Fruit fly (Drosophila melanogaster) whole organism, wandering third instar larva: ENCODE data around the gene Acf.

Experiments used
- Abd-B ChIP-seq: fragments of >200 bp; optimal IDR thresholded peaks from 2 replicates; lab custom pipeline; 2017; ENCODE audit warnings: missing biosample characterization, missing genetic modification characterization
- CG32264 ChIP-seq: fragments of 200-800 bp; sonication (Bioruptor generic); optimal IDR thresholded peaks from 2 replicates; lab custom pipeline; 2016; ENCODE audit warnings: missing biosample characterization, missing genetic modification characterization
- CG9705 ChIP-seq: fragments of 200-800 bp; sonication (Bioruptor generic); optimal IDR thresholded peaks from 2 replicates; lab custom pipeline; 2018; ENCODE audit warnings: missing biosample characterization, mild to moderate bottlenecking, missing genetic modification characterization
- Dfd ChIP-seq: fragments of >200 bp; optimal IDR thresholded peaks from 2 replicates; lab custom pipeline; 2017; ENCODE audit warnings: missing biosample characterization, missing genetic modification characterization
- Dif ChIP-seq: fragments of 200-275, 200-300 bp; sonication (Bioruptor generic); optimal IDR thresholded peaks from 2 replicates; lab custom pipeline; 2018; ENCODE audit warnings: missing biosample characterization, missing genetic modification characterization; ENCODE audit not compliant: partially characterized antibody
- GATAd ChIP-seq: sonication (Bioruptor generic); optimal IDR thresholded peaks from 2 replicates; lab custom pipeline; 2016; ENCODE audit warnings: missing biosample characterization, missing genetic modification characterization
- HLH106 ChIP-seq: fragments of 200-800 bp; optimal IDR thresholded peaks from 3 replicates; lab custom pipeline; 2019; ENCODE audit warnings: missing biosample characterization, mild to moderate bottlenecking, missing genetic modification characterization, moderate library complexity
- Hnf4 ChIP-seq: fragments of 200-800 bp; sonication (Bioruptor generic); optimal IDR thresholded peaks from 2 replicates; lab custom pipeline; 2016; ENCODE audit warnings: missing biosample characterization, mild to moderate bottlenecking, missing genetic modification characterization
- Hr78 ChIP-seq: fragments of >200 bp; optimal IDR thresholded peaks from 2 replicates; lab custom pipeline; 2017; ENCODE audit warnings: missing biosample characterization, missing genetic modification characterization
- Hr83 ChIP-seq: fragments of 200-300 bp; sonication (Bioruptor generic); optimal IDR thresholded peaks from 2 replicates; lab custom pipeline; 2016; ENCODE audit warnings: missing biosample characterization, mild to moderate bottlenecking, missing genetic modification characterization, moderate library complexity; ENCODE audit not compliant: poor library complexity, severe bottlenecking
- Jra ChIP-seq: sonication (Bioruptor generic); optimal IDR thresholded peaks from 2 replicates; lab custom pipeline; 2016; ENCODE audit warnings: missing biosample characterization, missing genetic modification characterization
- Mio ChIP-seq: sonication (Bioruptor generic); optimal IDR thresholded peaks from 2 replicates; lab custom pipeline; 2016; ENCODE audit warnings: missing biosample characterization, missing genetic modification characterization
- N ChIP-seq: fragments of >200 bp; optimal IDR thresholded peaks from 2 replicates; lab custom pipeline; 2018; ENCODE audit warnings: missing biosample characterization, missing external identifiers, missing genetic modification characterization
- OdsH ChIP-seq: fragments of 200-800 bp; sonication (Bioruptor generic); optimal IDR thresholded peaks from 2 replicates; lab custom pipeline; 2016; ENCODE audit warnings: missing biosample characterization, mild to moderate bottlenecking, missing genetic modification characterization
- Rel ChIP-seq, 2 experiments: fragments of 200-800 bp; sonication (Bioruptor generic) in 1 of 2; optimal IDR thresholded peaks; 2 replicates in 1 of 2; 3 replicates in 1 of 2; lab custom pipeline; 2016 to 2019; ENCODE audit warnings: mild to moderate bottlenecking in 2 of 2, missing biosample characterization in 2 of 2, missing genetic modification characterization in 2 of 2, moderate library complexity in 1 of 2
- Sp1 ChIP-seq: fragments of 200-800 bp; sonication (Bioruptor generic); optimal IDR thresholded peaks from 3 replicates; lab custom pipeline; 2019; ENCODE audit warnings: missing biosample characterization, mild to moderate bottlenecking, missing genetic modification characterization, moderate library complexity
- Vsx2 ChIP-seq: fragments of 200-300, 225-300 bp; sonication (Bioruptor generic); optimal IDR thresholded peaks from 2 replicates; lab custom pipeline; 2018; ENCODE audit warnings: missing biosample characterization, missing genetic modification characterization; ENCODE audit not compliant: partially characterized antibody
- br ChIP-seq: fragments of 200-800 bp; sonication (Bioruptor generic); optimal IDR thresholded peaks from 2 replicates; lab custom pipeline; 2016; ENCODE audit warnings: missing biosample characterization, missing genetic modification characterization
- dl ChIP-seq, 2 experiments: fragments of 175-275, 200-275 bp in 1 of 2; fragments of 200-275 bp in 1 of 2; sonication (Bioruptor generic); optimal IDR thresholded peaks; lab custom pipeline; 2018; ENCODE audit warnings: mild to moderate bottlenecking in 2 of 2, missing biosample characterization in 2 of 2, missing genetic modification characterization in 2 of 2, moderate library complexity in 2 of 2; ENCODE audit not compliant: partially characterized antibody in 2 of 2, insufficient read depth in 1 of 2
- dmrt93B ChIP-seq: fragments of 200-800 bp; sonication (Bioruptor generic); optimal IDR thresholded peaks from 2 replicates; lab custom pipeline; 2018; ENCODE audit warnings: missing biosample characterization, mild to moderate bottlenecking, missing genetic modification characterization
- dsf ChIP-seq: sonication (Bioruptor generic); optimal IDR thresholded peaks from 2 replicates; lab custom pipeline; 2016; ENCODE audit warnings: missing biosample characterization, missing genetic modification characterization, borderline replicate concordance
- ey ChIP-seq: fragments of 200-800 bp; sonication (Bioruptor generic); optimal IDR thresholded peaks from 2 replicates; lab custom pipeline; 2016; ENCODE audit warnings: missing biosample characterization, missing genetic modification characterization
- foxo ChIP-seq, 2 experiments: fragments of 200-800 bp; sonication (Bioruptor generic); optimal IDR thresholded peaks; 2 replicates in 1 of 2; 3 replicates in 1 of 2; lab custom pipeline; 2016 to 2017; ENCODE audit warnings: missing biosample characterization in 2 of 2, missing genetic modification characterization in 2 of 2
- h ChIP-seq: fragments of 200-800 bp; sonication (Bioruptor generic); optimal IDR thresholded peaks from 3 replicates; lab custom pipeline; 2016; ENCODE audit warnings: missing biosample characterization, mild to moderate bottlenecking, missing genetic modification characterization
- jim ChIP-seq: fragments of 175-275, 200-325 bp; sonication (Bioruptor generic); optimal IDR thresholded peaks from 2 replicates; lab custom pipeline; 2016; ENCODE audit warnings: missing biosample characterization, mild to moderate bottlenecking, missing genetic modification characterization
- lola ChIP-seq: fragments of >200 bp; optimal IDR thresholded peaks from 2 replicates; lab custom pipeline; 2017; ENCODE audit warnings: missing biosample characterization, missing genetic modification characterization
- pan ChIP-seq: fragments of >200 bp; optimal IDR thresholded peaks from 2 replicates; lab custom pipeline; 2017
- psq ChIP-seq: fragments of 200-800 bp; sonication (Bioruptor generic); optimal IDR thresholded peaks from 3 replicates; lab custom pipeline; 2017; ENCODE audit warnings: missing biosample characterization, mild to moderate bottlenecking, missing genetic modification characterization, moderate library complexity
- rgr ChIP-seq: fragments of 200-800 bp; sonication (Bioruptor generic); optimal IDR thresholded peaks from 3 replicates; lab custom pipeline; 2016; ENCODE audit warnings: missing biosample characterization, mild to moderate bottlenecking, missing genetic modification characterization
- sage ChIP-seq: fragments of 200-800 bp; sonication (Bioruptor generic); optimal IDR thresholded peaks from 2 replicates; lab custom pipeline; 2016; ENCODE audit warnings: missing biosample characterization, mild to moderate bottlenecking, missing genetic modification characterization
- sv ChIP-seq: fragments of 200-800 bp; sonication (Bioruptor generic); optimal IDR thresholded peaks from 3 replicates; lab custom pipeline; 2016; ENCODE audit warnings: missing biosample characterization, missing genetic modification characterization
- tai ChIP-seq: sonication (Bioruptor generic); optimal IDR thresholded peaks from 2 replicates; lab custom pipeline; 2016; ENCODE audit warnings: missing biosample characterization, missing genetic modification characterization
- usp ChIP-seq: fragments of >200 bp; optimal IDR thresholded peaks from 2 replicates; lab custom pipeline; 2017; ENCODE audit warnings: missing biosample characterization, missing genetic modification characterization
- woc ChIP-seq: sonication (Bioruptor generic); optimal IDR thresholded peaks from 2 replicates; lab custom pipeline; 2016; ENCODE audit warnings: missing biosample characterization, mild to moderate bottlenecking, missing genetic modification characterization

The Acf gene

DNA sequence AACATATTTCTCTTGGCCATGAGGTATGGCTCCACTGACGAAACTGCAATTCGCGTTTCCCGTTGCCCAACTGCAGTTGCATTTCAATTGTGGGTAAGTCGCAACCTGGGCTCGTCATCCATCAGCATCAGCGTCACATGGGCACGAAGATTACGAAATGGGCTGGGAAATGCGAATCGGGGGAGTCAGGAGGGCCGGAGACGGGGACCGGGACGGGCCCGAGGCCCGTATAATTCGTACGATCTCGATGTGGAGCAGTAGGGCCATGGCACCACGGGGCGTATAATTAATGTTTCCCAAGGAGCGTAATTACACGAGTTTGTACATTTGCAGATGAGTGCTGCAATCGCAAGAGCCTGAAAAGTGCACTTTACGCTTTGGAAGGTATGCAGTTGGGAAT, 28.6 kb upstream of the Acf start:
- no peak for TF ChIP-seq Vsx2
- TF ChIP-seq ey (GFP tag; lab: Kevin White, UChicago): no peak
- TF ChIP-seq Jra (GFP tag; lab: Kevin White, UChicago): no peak
- TF ChIP-seq Dfd: peak; percentile 99
- no peak for TF ChIP-seq N (GFP tag; lab: Kevin White, UChicago)
- TF ChIP-seq GATAd (GFP tag; lab: Kevin White, UChicago): no peak

DNA sequence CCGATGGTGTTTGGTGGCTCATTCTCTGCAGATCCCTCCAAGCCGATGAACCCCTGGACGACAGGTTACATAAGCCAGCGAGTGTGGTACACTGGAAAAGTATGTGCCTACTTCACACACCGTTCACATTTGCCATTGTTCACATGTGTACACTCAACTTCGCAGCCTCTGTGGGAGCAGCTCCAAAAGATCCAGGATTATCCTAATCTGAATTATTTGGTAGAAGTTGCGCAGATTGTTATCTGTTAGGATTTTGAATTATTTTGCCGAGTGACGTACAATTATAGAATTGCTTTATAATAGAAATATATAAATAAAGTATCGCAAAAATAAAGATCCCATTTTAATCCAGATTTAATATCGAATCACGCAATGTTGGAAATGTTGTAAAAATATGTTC, 26.3 kb upstream of the Acf start:
- TF ChIP-seq Jra (GFP tag; lab: Kevin White, UChicago): no peak
- TF ChIP-seq Sp1 (GFP tag; lab: Kevin White, UChicago): no peak
- TF ChIP-seq Abd-B (GFP tag; lab: Kevin White, UChicago): no peak
- no peak for TF ChIP-seq tai (GFP tag; lab: Kevin White, UChicago)
- TF ChIP-seq jim (GFP tag; lab: Kevin White, UChicago): no peak
- TF ChIP-seq N (GFP tag; lab: Kevin White, UChicago): no peak
- TF ChIP-seq GATAd (GFP tag; lab: Kevin White, UChicago): no peak
- TF ChIP-seq CG9705 (GFP tag; lab: Kevin White, UChicago): no peak
- no peak for TF ChIP-seq dmrt93B (GFP tag; lab: Kevin White, UChicago)
- no peak for TF ChIP-seq Rel (GFP tag; optimal IDR thresholded peaks at IDR 0.05; lab: Kevin White, UChicago)
- no peak for TF ChIP-seq Rel (tag; optimal IDR thresholded peaks at IDR 0.05; lab: Kevin White, UChicago)

DNA sequence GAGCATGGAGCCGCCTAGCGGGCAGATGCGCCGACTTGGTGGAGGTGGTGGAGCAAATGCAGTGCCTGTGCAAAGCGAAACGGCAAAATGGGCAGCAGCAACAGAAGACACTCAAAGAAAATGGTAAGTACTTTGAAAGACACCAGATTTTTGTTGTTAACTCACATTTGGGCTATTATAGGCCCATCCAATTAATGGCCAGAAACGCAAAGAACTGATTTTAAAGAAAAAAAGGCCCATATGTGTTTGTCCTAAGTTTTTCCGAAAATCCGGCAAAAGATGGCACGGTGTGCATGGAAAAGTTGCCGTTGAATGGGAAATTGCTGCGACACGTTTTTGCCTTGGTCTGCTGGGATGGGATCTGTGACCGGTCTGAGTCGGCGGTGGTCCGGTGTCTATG, 25.6 kb upstream of the Acf start:
- no peak for TF ChIP-seq Hr78 (GFP tag; lab: Kevin White, UChicago)

DNA sequence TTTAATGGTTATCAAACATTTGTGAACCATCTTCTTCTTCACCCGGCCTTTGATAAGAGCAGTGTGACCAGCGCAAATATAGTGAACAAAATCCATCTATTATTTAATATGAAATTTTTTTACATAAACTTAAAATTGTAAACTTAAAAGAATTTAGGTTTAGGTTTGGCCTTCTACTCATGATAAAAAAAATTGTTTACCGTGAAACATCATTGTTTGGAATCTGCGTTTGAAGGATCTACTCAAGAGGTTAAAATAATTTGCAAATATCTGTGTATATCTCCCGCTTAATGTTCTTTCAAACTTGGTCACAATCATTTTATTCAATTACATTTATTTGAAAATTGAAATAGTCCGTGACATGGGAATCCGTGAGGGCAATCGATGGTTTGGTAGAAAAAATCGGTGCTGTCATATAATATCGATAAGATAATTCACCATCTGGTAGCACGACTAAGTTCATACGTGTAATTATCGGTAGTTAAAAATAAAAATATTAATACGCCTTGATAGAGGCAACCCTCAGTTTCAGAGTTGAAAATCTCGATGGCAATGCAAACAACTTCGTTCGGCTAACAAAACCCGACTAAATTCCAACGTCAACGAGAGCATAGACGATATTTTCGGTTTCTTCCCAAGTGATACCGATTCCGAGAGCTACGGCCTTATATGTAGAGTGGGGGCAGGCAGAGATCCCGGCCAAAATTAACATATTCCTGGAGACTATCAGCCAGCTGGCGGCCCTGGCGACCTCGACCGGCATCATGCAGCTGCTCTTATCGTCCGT, 21.8 kb upstream of the Acf start, which contains the start of the genes betaGlu and sip3:
Gene betaGlu, minus strand, starts transcription at position 59 of the 787 bp plus-strand sequence.
Gene sip3, plus strand, starts transcription at position 430 of the 787 bp plus-strand sequence.
- TF ChIP-seq rgr (GFP tag; lab: Kevin White, UChicago): peak; percentile 19
- TF ChIP-seq HLH106: peak; percentile 12
- TF ChIP-seq Mio (GFP tag; lab: Kevin White, UChicago): no peak
- peak; percentile 59 for TF ChIP-seq sage (GFP tag; lab: Kevin White, UChicago)
- peak; percentile 32 for TF ChIP-seq h
- no peak for TF ChIP-seq Abd-B (GFP tag; lab: Kevin White, UChicago)
- peak; percentile 16 for TF ChIP-seq sv
- TF ChIP-seq foxo (GFP tag; optimal IDR thresholded peaks at IDR 0.05; lab: Kevin White, UChicago): peak in 1 of 2 experiments; percentile 5
- peak; percentile 26 for TF ChIP-seq Sp1 (GFP tag; lab: Kevin White, UChicago)

DNA sequence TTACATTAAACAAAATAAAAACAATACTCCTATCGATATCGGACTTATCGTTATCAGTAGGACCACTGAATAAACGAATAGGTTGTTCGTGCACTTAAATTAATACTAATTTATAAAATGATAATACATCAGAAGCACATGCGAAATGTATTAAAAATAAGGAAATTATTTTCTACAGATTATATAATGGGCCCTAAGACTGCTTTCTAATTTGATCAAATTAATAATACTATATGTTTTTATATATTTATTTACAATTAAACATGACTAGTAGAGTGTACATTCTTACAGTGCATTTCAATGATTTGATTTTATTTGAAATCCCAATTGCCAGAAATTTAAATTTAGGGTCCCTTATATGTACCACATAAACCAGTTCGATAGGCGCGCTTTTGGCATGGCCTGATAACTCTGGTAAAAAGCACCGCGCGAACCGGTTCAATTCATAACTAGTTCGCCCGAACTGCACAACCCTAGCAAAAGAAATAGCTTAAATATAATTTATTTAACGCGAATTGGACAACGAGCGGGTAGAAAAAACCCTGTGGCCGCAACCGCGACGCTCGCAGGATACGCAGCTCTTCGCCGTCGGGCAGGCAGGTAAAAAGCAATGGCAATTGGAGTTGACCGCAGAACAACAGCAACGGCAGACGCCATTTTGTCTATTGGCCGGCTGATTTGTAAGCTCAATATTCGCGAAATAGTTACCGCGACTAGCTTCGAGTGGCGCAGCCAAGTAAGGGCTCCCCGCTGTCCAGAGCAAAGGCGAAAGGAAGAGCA, 17.0 kb upstream of the Acf start, which contains the start of the genes CG2126 and faf:
Gene CG2126, minus strand, starts transcription at position 70 of the 780 bp plus-strand sequence.
Gene faf, plus strand, starts transcription at position 438 of the 780 bp plus-strand sequence.
- TF ChIP-seq N (GFP tag; lab: Kevin White, UChicago) (no peak), Rel (GFP tag; optimal IDR thresholded peaks at IDR 0.05; lab: Kevin White, UChicago) (no peak), Rel (tag; optimal IDR thresholded peaks at IDR 0.05; lab: Kevin White, UChicago) (peak; percentile 33), lola (no peak), sage (GFP tag; lab: Kevin White, UChicago) (peak; percentile 44), Dfd (no peak), Hr78 (GFP tag; lab: Kevin White, UChicago) (no peak), dsf (GFP tag; lab: Kevin White, UChicago) (no peak), h (peak; percentile 67), jim (GFP tag; lab: Kevin White, UChicago) (no peak), ey (GFP tag; lab: Kevin White, UChicago) (peak; percentile 57), Jra (GFP tag; lab: Kevin White, UChicago) (no peak), OdsH (GFP tag; lab: Kevin White, UChicago) (peak; percentile 58), Vsx2 (no peak), Abd-B (GFP tag; lab: Kevin White, UChicago) (no peak), Mio (GFP tag; lab: Kevin White, UChicago) (no peak), pan (lab: Kevin White, UChicago) (no peak), sv (peak; percentile 50), HLH106 (peak; percentile 83), CG32264 (GFP tag; lab: Kevin White, UChicago) (no peak), CG9705 (GFP tag; lab: Kevin White, UChicago) (peak; percentile 69), Dif (GFP tag; lab: Kevin White, UChicago) (no peak), br (GFP tag; lab: Kevin White, UChicago) (no peak), GATAd (GFP tag; lab: Kevin White, UChicago) (peak; percentile 34), tai (GFP tag; lab: Kevin White, UChicago) (no peak), dl (GFP tag; optimal IDR thresholded peaks at IDR 0.05; lab: Kevin White, UChicago; ENCODE audit: insufficient read depth in 1 of 2, partially characterized antibody in 2 of 2) (no peak), Hnf4 (GFP tag; lab: Kevin White, UChicago) (no peak), usp (no peak), Hr83 (GFP tag; lab: Kevin White, UChicago) (peak; percentile 73), Sp1 (GFP tag; lab: Kevin White, UChicago) (peak; percentile 78), dmrt93B (GFP tag; lab: Kevin White, UChicago) (no peak), woc (no peak), foxo (GFP tag; optimal IDR thresholded peaks at IDR 0.05; lab: Kevin White, UChicago) (peak in 1 of 2 experiments; percentile 81), psq (GFP tag; lab: Kevin White, UChicago) (peak; percentile 73)
